Worm (Caenorhabditis elegans) whole organism, L1 larva: ENCODE results near the gene dnj-23.

Source experiments
- fkh-4 ChIP-seq: sonication (generic microtip); optimal IDR thresholded peaks from 2 replicates; lab custom pipeline; 2016; ENCODE audit warnings: missing compliant biosample characterization, missing genetic modification characterization, borderline replicate concordance
- jun-1 ChIP-seq: fragments of 150-350 bp; optimal IDR thresholded peaks from 2 replicates; lab custom pipeline; 2014; ENCODE audit warnings: missing biosample characterization, missing genetic modification reagents, missing genetic modification characterization
- lin-15B ChIP-seq: fragments of 150-350 bp; sonication (generic microtip); optimal IDR thresholded peaks from 3 replicates; lab custom pipeline; 2014; ENCODE audit warnings: missing biosample characterization, missing genetic modification characterization
- nhr-20 ChIP-seq: sonication (generic microtip); optimal IDR thresholded peaks from 2 replicates; lab custom pipeline; 2016; ENCODE audit warnings: mild to moderate bottlenecking, missing genetic modification characterization, missing compliant biosample characterization
- nhr-84 ChIP-seq: sonication (generic microtip); optimal IDR thresholded peaks from 2 replicates; lab custom pipeline; 2017; ENCODE audit warnings: missing biosample characterization, missing genetic modification characterization
- tbx-2 ChIP-seq: sonication (generic microtip); optimal IDR thresholded peaks from 2 replicates; lab custom pipeline; 2016; ENCODE audit warnings: missing genetic modification characterization, missing compliant biosample characterization
- ztf-11 ChIP-seq, 2 experiments: sonication (generic microtip); optimal IDR thresholded peaks; 2 replicates each; lab custom pipeline; 2016 to 2017; ENCODE audit warnings: missing genetic modification characterization in 2 of 2, missing biosample characterization in 1 of 2, missing compliant biosample characterization in 1 of 2

DNA sequence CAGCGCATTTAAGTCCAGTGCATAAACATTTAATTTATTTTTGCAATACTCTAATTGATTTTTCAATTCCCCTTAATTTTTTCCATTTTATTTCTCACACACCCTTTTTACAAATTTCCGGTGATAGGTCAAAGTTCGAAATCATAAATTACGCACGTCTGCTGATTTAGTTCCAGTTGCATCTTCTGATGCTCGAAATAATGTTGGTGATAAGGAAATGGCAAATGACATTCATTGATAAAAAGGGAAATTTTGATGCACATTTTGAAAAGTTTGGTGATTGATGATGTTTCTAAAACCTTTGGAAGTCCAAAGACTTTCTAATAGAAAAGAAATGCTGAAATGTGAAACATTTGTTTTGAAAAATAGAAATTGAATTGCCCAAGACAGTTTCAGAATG, 48.7 kb upstream of the dnj-23 start:
- TF ChIP-seq lin-15B (tag; lab: Kevin White, UChicago) (no peak), nhr-84 (no peak), ztf-11 (tag; optimal IDR thresholded peaks at IDR 0.05; lab: Kevin White, UChicago) (no peak), tbx-2 (tag; lab: Kevin White, UChicago) (no peak), fkh-4 (tag; lab: Kevin White, UChicago) (no peak), nhr-20 (no peak), jun-1 (tag; lab: Kevin White, UChicago) (no peak)
